Worm (Caenorhabditis elegans) whole organism, L1 larva: ENCODE measurements around the gene F09E5.12.

Experiments
- C04F5.9 ChIP-seq: sonication (generic microtip); optimal IDR thresholded peaks from 2 replicates; lab custom pipeline; 2016; ENCODE audit warnings: missing genetic modification characterization, missing compliant biosample characterization
- aha-1 ChIP-seq: fragments of 150-350 bp; optimal IDR thresholded peaks from 2 replicates; lab custom pipeline; 2014; ENCODE audit warnings: missing biosample characterization, missing genetic modification characterization
- alr-1 ChIP-seq: fragments of 200-800 bp; sonication (Bioruptor generic); optimal IDR thresholded peaks from 2 replicates; lab custom pipeline; 2018; ENCODE audit warnings: borderline replicate concordance, mild to moderate bottlenecking, missing genetic modification characterization, missing compliant biosample characterization
- aly-2 ChIP-seq: fragments of 150-350 bp; optimal IDR thresholded peaks from 2 replicates; lab custom pipeline; 2014; ENCODE audit warnings: missing biosample characterization, missing genetic modification characterization
- blmp-1 ChIP-seq: fragments of 150-350 bp; optimal IDR thresholded peaks from 2 replicates; lab custom pipeline; 2014; ENCODE audit warnings: missing biosample characterization, missing genetic modification characterization
- ceh-8 ChIP-seq: fragments of 200-800 bp; sonication (Bioruptor generic); optimal IDR thresholded peaks from 2 replicates; lab custom pipeline; 2018; ENCODE audit warnings: mild to moderate bottlenecking, missing genetic modification characterization, moderate library complexity, missing compliant biosample characterization
- ceh-82 ChIP-seq, 3 experiments: fragments of 150-350 bp in 1 of 3; sonication (generic microtip) in 2 of 3; optimal IDR thresholded peaks; 2 replicates each; lab custom pipeline; 2014 to 2017; ENCODE audit warnings: missing biosample characterization in 3 of 3, missing genetic modification characterization in 3 of 3
- ceh-90 ChIP-seq: sonication (generic microtip); optimal IDR thresholded peaks from 2 replicates; lab custom pipeline; 2016; ENCODE audit warnings: missing genetic modification characterization, missing compliant biosample characterization
- dpl-1 ChIP-seq, 3 experiments: fragments of 150-350 bp in 2 of 3; sonication (generic microtip) in 1 of 3; optimal IDR thresholded peaks; 2 replicates each; lab custom pipeline; 2014 to 2017; ENCODE audit warnings: missing biosample characterization in 3 of 3, missing genetic modification characterization in 3 of 3, missing genetic modification reagents in 3 of 3
- dsc-1 ChIP-seq: sonication (generic microtip); optimal IDR thresholded peaks from 2 replicates; lab custom pipeline; 2016; ENCODE audit warnings: mild to moderate bottlenecking, missing genetic modification characterization, missing compliant biosample characterization
- efl-1 ChIP-seq, 4 experiments: fragments of 150-350 bp; optimal IDR thresholded peaks in 3 of 4; peaks in 1 of 4; 1 replicate in 1 of 4; 2 replicates in 3 of 4; lab custom pipeline; 2014; ENCODE audit warnings: missing biosample characterization in 2 of 4, missing genetic modification characterization in 2 of 4, missing genetic modification reagents in 2 of 4
- egl-13 ChIP-seq: sonication (generic microtip); optimal IDR thresholded peaks from 2 replicates; lab custom pipeline; 2016; ENCODE audit warnings: missing genotype, missing genetic modification reagents, missing genetic modification characterization, missing compliant biosample characterization
- egl-27 ChIP-seq, 2 experiments: fragments of 150-350 bp in 1 of 2; sonication (generic microtip); optimal IDR thresholded peaks; 3 replicates each; lab custom pipeline; 2017 to 2018; ENCODE audit warnings: missing biosample characterization in 2 of 2, missing genetic modification characterization in 2 of 2, missing genetic modification reagents in 2 of 2
- elt-2 ChIP-seq: sonication (generic microtip); optimal IDR thresholded peaks from 2 replicates; lab custom pipeline; 2016; ENCODE audit warnings: missing genetic modification characterization, mild to moderate bottlenecking, inconsistent platforms, missing compliant biosample characterization, missing genetic modification reagents
- elt-3 ChIP-seq, 6 experiments: fragments of 150-350 bp in 1 of 6; sonication (generic microtip); optimal IDR thresholded peaks; 2 replicates each; lab custom pipeline; 2017 to 2018; ENCODE audit warnings: missing biosample characterization in 6 of 6, missing genetic modification characterization in 6 of 6, inconsistent platforms in 1 of 6
- fkh-4 ChIP-seq: sonication (generic microtip); optimal IDR thresholded peaks from 2 replicates; lab custom pipeline; 2016; ENCODE audit warnings: missing compliant biosample characterization, missing genetic modification characterization, borderline replicate concordance
- fos-1 ChIP-seq: fragments of 150-350 bp; optimal IDR thresholded peaks from 2 replicates; lab custom pipeline; 2014; ENCODE audit warnings: missing biosample characterization, missing genetic modification characterization
- grh-1 ChIP-seq: fragments of 200-800 bp; sonication (Bioruptor generic); IDR thresholded peaks from 2 replicates; pipeline ENCODE4 v1.3.6; 2022; ENCODE audit warnings: missing genetic modification reagents, missing genetic modification characterization, missing compliant biosample characterization
- irx-1 ChIP-seq: sonication (generic microtip); optimal IDR thresholded peaks from 2 replicates; lab custom pipeline; 2016; ENCODE audit warnings: missing genetic modification characterization, missing compliant biosample characterization
- jun-1 ChIP-seq: fragments of 150-350 bp; optimal IDR thresholded peaks from 2 replicates; lab custom pipeline; 2014; ENCODE audit warnings: missing biosample characterization, missing genetic modification reagents, missing genetic modification characterization
- lin-35 ChIP-seq, 2 experiments: fragments of 150-350 bp; optimal IDR thresholded peaks; 2 replicates each; lab custom pipeline; 2014; ENCODE audit warnings: missing biosample characterization in 2 of 2, missing genetic modification characterization in 2 of 2, missing genetic modification reagents in 2 of 2
- lir-3 ChIP-seq: sonication (generic microtip); optimal IDR thresholded peaks from 2 replicates; lab custom pipeline; 2016; ENCODE audit warnings: mild to moderate bottlenecking, missing genetic modification characterization, moderate library complexity, missing compliant biosample characterization; ENCODE audit not compliant: poor library complexity
- lsy-2 ChIP-seq, 2 experiments: fragments of 150-350 bp; optimal IDR thresholded peaks; 2 replicates each; lab custom pipeline; 2014; ENCODE audit warnings: missing biosample characterization in 2 of 2, missing genetic modification characterization in 2 of 2
- mdl-1 ChIP-seq, 2 experiments: fragments of 150-350 bp; optimal IDR thresholded peaks; 2 replicates each; lab custom pipeline; 2014 to 2017; ENCODE audit warnings: missing biosample characterization in 2 of 2, missing genetic modification characterization in 2 of 2, inconsistent platforms in 1 of 2
- mep-1 ChIP-seq: fragments of 150-350 bp; optimal IDR thresholded peaks from 2 replicates; lab custom pipeline; 2014; ENCODE audit warnings: missing biosample characterization, missing genetic modification characterization
- nhr-20 ChIP-seq: sonication (generic microtip); optimal IDR thresholded peaks from 2 replicates; lab custom pipeline; 2016; ENCODE audit warnings: mild to moderate bottlenecking, missing genetic modification characterization, missing compliant biosample characterization
- nhr-28 ChIP-seq: fragments of 150-350 bp; optimal IDR thresholded peaks from 2 replicates; lab custom pipeline; 2014; ENCODE audit warnings: missing biosample characterization, missing genetic modification characterization
- nhr-47 ChIP-seq: sonication (generic microtip); optimal IDR thresholded peaks from 2 replicates; lab custom pipeline; 2016; ENCODE audit warnings: mild to moderate bottlenecking, missing genetic modification characterization, moderate library complexity, missing compliant biosample characterization
- nhr-71 ChIP-seq: sonication (generic microtip); optimal IDR thresholded peaks from 2 replicates; lab custom pipeline; 2016; ENCODE audit warnings: mild to moderate bottlenecking, missing genetic modification characterization, moderate library complexity, missing compliant biosample characterization
- nhr-77 ChIP-seq: fragments of 150-350 bp; optimal IDR thresholded peaks from 2 replicates; lab custom pipeline; 2014; ENCODE audit warnings: missing biosample characterization, missing genetic modification characterization
- nhr-85 ChIP-seq: sonication (generic microtip); peaks from one replicate; lab custom pipeline; 2016; ENCODE audit warnings: missing genetic modification characterization, inconsistent platforms, missing compliant biosample characterization
- nhr-90 ChIP-seq: sonication (generic microtip); optimal IDR thresholded peaks from 2 replicates; lab custom pipeline; 2016; ENCODE audit warnings: mild to moderate bottlenecking, missing genetic modification characterization, missing compliant biosample characterization; ENCODE audit not compliant: poor library complexity
- pag-3 ChIP-seq: sonication (generic microtip); optimal IDR thresholded peaks from 2 replicates; lab custom pipeline; 2017; ENCODE audit warnings: missing genetic modification characterization, mild to moderate bottlenecking, missing compliant biosample characterization, antibody characterized with exemption, borderline replicate concordance; ENCODE audit not compliant: insufficient read depth
- snpc-4 ChIP-seq: fragments of 150-350 bp; optimal IDR thresholded peaks from 2 replicates; lab custom pipeline; 2014; ENCODE audit warnings: missing biosample characterization, missing genetic modification characterization
- snu-23 ChIP-seq: sonication (generic microtip); optimal IDR thresholded peaks from 2 replicates; lab custom pipeline; 2016; ENCODE audit warnings: missing genetic modification characterization, missing compliant biosample characterization
- swsn-7 ChIP-seq: sonication (generic microtip); optimal IDR thresholded peaks from 2 replicates; lab custom pipeline; 2016; ENCODE audit warnings: missing genetic modification characterization, missing compliant biosample characterization
- tbx-2 ChIP-seq: sonication (generic microtip); optimal IDR thresholded peaks from 2 replicates; lab custom pipeline; 2016; ENCODE audit warnings: missing genetic modification characterization, missing compliant biosample characterization
- unc-130 ChIP-seq: fragments of 150-350 bp; optimal IDR thresholded peaks from 2 replicates; lab custom pipeline; 2017; ENCODE audit warnings: missing biosample characterization, missing genetic modification characterization, inconsistent platforms
- unc-30 ChIP-seq: sonication (generic microtip); optimal IDR thresholded peaks from 2 replicates; lab custom pipeline; 2017; ENCODE audit warnings: missing biosample characterization, missing genetic modification characterization
- unc-62 ChIP-seq: fragments of 150-350 bp; optimal IDR thresholded peaks from 2 replicates; lab custom pipeline; 2014; ENCODE audit warnings: missing biosample characterization, missing genetic modification reagents, missing genetic modification characterization
- unc-86 ChIP-seq: sonication (generic microtip); optimal IDR thresholded peaks from 2 replicates; lab custom pipeline; 2016; ENCODE audit warnings: missing genetic modification characterization, missing compliant biosample characterization
- unc-98 ChIP-seq: fragments of 200-800 bp; sonication (Bioruptor generic); IDR thresholded peaks from 2 replicates; pipeline ENCODE4 v1.3.6; 2022; ENCODE audit warnings: missing genetic modification characterization, missing compliant biosample characterization
- xbp-1 ChIP-seq: sonication (generic microtip); optimal IDR thresholded peaks from 2 replicates; lab custom pipeline; 2016; ENCODE audit warnings: missing genetic modification characterization, missing compliant biosample characterization
- zag-1 ChIP-seq: fragments of 150-350 bp; optimal IDR thresholded peaks from 2 replicates; lab custom pipeline; 2014; ENCODE audit warnings: missing biosample characterization, missing genetic modification characterization
- zip-4 ChIP-seq: fragments of 200-800 bp; sonication (Bioruptor generic); optimal IDR thresholded peaks from 2 replicates; lab custom pipeline; 2018; ENCODE audit warnings: mild to moderate bottlenecking, missing genetic modification characterization, moderate library complexity, missing compliant biosample characterization
- ztf-4 ChIP-seq: fragments of 150-350 bp; optimal IDR thresholded peaks from 2 replicates; lab custom pipeline; 2014; ENCODE audit warnings: missing biosample characterization, missing genetic modification characterization

The F09E5.12 gene

ce11 chrII:5321718-5322286 is 48.7 kb downstream of the F09E5.12 start (continued):
- TF ChIP-seq jun-1 (peak; percentile 26), nhr-90 (tag; lab: Kevin White, UChicago) (peak; percentile 77), xbp-1 (tag; lab: Kevin White, UChicago) (peak; percentile 40), unc-30 (tag; lab: Kevin White, UChicago) (no peak), aly-2 (tag; lab: Kevin White, UChicago) (no peak), dsc-1 (tag; lab: Kevin White, UChicago) (no peak), elt-3 (tag; optimal IDR thresholded peaks at IDR 0.05; lab: Kevin White, UChicago) (peak in 5 of 6 experiments; percentile 36 to 92 (median 65)), snpc-4 (tag; lab: Kevin White, UChicago) (peak; percentile 1), irx-1 (tag; lab: Kevin White, UChicago) (peak; percentile 1), fos-1 (no peak), egl-27 (tag; optimal IDR thresholded peaks at IDR 0.05; lab: Kevin White, UChicago) (peak in 1 of 2 experiments; percentile 42), ztf-4 (tag; lab: Kevin White, UChicago) (peak; percentile 33), unc-130 (tag; lab: Kevin White, UChicago) (no peak), nhr-47 (tag; lab: Kevin White, UChicago) (peak; percentile 59)

ce11 chrII:5320205-5320951 is 50.2 kb downstream of the F09E5.12 start:
- TF ChIP-seq mep-1 (tag; lab: Kevin White, UChicago) (peak; percentile 51), unc-98 (no peak), fos-1 (no peak), tbx-2 (tag; lab: Kevin White, UChicago) (no peak), snu-23 (GFP tag; lab: Kevin White, UChicago) (peak; percentile 63), mdl-1 (tag; optimal IDR thresholded peaks at IDR 0.05; lab: Kevin White, UChicago) (no peak), grh-1 (GFP tag; lab: Robert Waterston, UW) (0 out of 2 replicates have a peak, but pooled peaks have one; percentile 25), pag-3 (no peak), lir-3 (tag; lab: Kevin White, UChicago) (no peak), egl-13 (tag; lab: Kevin White, UChicago) (no peak), nhr-71 (tag; lab: Kevin White, UChicago) (peak; percentile 49), swsn-7 (peak; percentile 7), alr-1 (tag; lab: Kevin White, UChicago) (no peak), snpc-4 (tag; lab: Kevin White, UChicago) (peak; percentile 2), zag-1 (tag; lab: Kevin White, UChicago) (no peak), lsy-2 (tag; optimal IDR thresholded peaks at IDR 0.05; lab: Kevin White, UChicago) (peak in 1 of 2 experiments; percentile 44), dsc-1 (tag; lab: Kevin White, UChicago) (peak; percentile 69), nhr-20 (tag; lab: Kevin White, UChicago) (peak; percentile 47), nhr-28 (tag; lab: Kevin White, UChicago) (no peak), ceh-82 (tag; optimal IDR thresholded peaks at IDR 0.05; lab: Kevin White, UChicago) (peak in 1 of 3 experiments; percentile 1), ceh-90 (tag; lab: Kevin White, UChicago) (no peak), blmp-1 (tag; lab: Kevin White, UChicago) (peak; percentile 32), nhr-77 (tag; lab: Kevin White, UChicago) (peak; percentile 93), aha-1 (tag; lab: Kevin White, UChicago) (no peak), nhr-85 (peak; percentile 91), egl-27 (tag; optimal IDR thresholded peaks at IDR 0.05; lab: Kevin White, UChicago) (no peak), lin-35 (GFP tag; optimal IDR thresholded peaks at IDR 0.05; lab: Kevin White, UChicago) (peak in 1 of 2 experiments; percentile 57), xbp-1 (tag; lab: Kevin White, UChicago) (no peak), elt-2 (tag; lab: Kevin White, UChicago) (peak; percentile 58), dpl-1 (GFP tag; optimal IDR thresholded peaks at IDR 0.05; lab: Kevin White, UChicago) (peak in 1 of 3 experiments; percentile 23), fkh-4 (tag; lab: Kevin White, UChicago) (peak; percentile 4), efl-1 (optimal IDR thresholded peaks at IDR 0.05; lab: Kevin White, UChicago) (peak; percentile 2 to 22), efl-1 (GFP tag; optimal IDR thresholded peaks at IDR 0.05 in 1 of 2; lab: Kevin White, UChicago) (peak in 1 of 2 experiments; percentile 53), unc-62 (GFP tag; lab: Kevin White, UChicago) (no peak), ceh-8 (GFP tag; lab: Kevin White, UChicago) (peak; percentile 4), unc-86 (no peak), C04F5.9 (no peak), elt-3 (tag; optimal IDR thresholded peaks at IDR 0.05; lab: Kevin White, UChicago) (peak in 3 of 6 experiments; percentile 70 to 82 (median 75)), zip-4 (GFP tag; lab: Kevin White, UChicago) (peak; percentile 32), nhr-90 (tag; lab: Kevin White, UChicago) (no peak)
